Fruit fly (Drosophila melanogaster) whole organism, prepupa: ENCODE results near the gene CG31465.

ENCODE experiments used
- Blimp-1 ChIP-seq: fragments of 200-800 bp; sonication (Bioruptor generic); optimal IDR thresholded peaks from 3 replicates; lab custom pipeline; 2017; ENCODE audit warnings: missing biosample characterization, missing genetic modification characterization, mild to moderate bottlenecking, moderate library complexity, missing genetic modification reagents
- CG10631 ChIP-seq: fragments of 200-800 bp; sonication (Bioruptor generic); optimal IDR thresholded peaks from 2 replicates; lab custom pipeline; 2016; ENCODE audit warnings: missing biosample characterization, missing genetic modification characterization
- CG10669 ChIP-seq: fragments of 200-800 bp; sonication (Bioruptor generic); optimal IDR thresholded peaks from 3 replicates; lab custom pipeline; 2018; ENCODE audit warnings: missing biosample characterization, mild to moderate bottlenecking, missing genetic modification characterization, moderate library complexity
- CG11294 ChIP-seq: fragments of 200-800 bp; sonication (Bioruptor generic); IDR thresholded peaks from 2 replicates; pipeline ENCODE4 v1.3.6; 2022; ENCODE audit warnings: missing biosample characterization, missing genetic modification characterization
- CG11762 ChIP-seq: fragments of 200-800 bp; sonication (Bioruptor generic); optimal IDR thresholded peaks from 3 replicates; lab custom pipeline; 2016; ENCODE audit warnings: missing biosample characterization, missing genetic modification characterization; ENCODE audit not compliant: insufficient read depth
- CG11902 ChIP-seq: fragments of 200-800 bp; sonication (Bioruptor generic); optimal IDR thresholded peaks from 3 replicates; lab custom pipeline; 2016; ENCODE audit warnings: missing biosample characterization, missing genetic modification characterization
- CG15336 ChIP-seq: fragments of 200-800 bp; sonication (Bioruptor generic); IDR thresholded peaks from 2 replicates; pipeline ENCODE4 v1.3.6; 2022; ENCODE audit warnings: missing biosample characterization, missing genetic modification characterization
- CG1621 ChIP-seq: fragments of 200-800 bp; sonication (Bioruptor generic); optimal IDR thresholded peaks from 3 replicates; lab custom pipeline; 2018; ENCODE audit warnings: missing biosample characterization, mild to moderate bottlenecking, missing genetic modification characterization
- CG16779 ChIP-seq: fragments of 200-800 bp; sonication (Bioruptor generic); optimal IDR thresholded peaks from 3 replicates; lab custom pipeline; 2017; ENCODE audit warnings: missing biosample characterization, mild to moderate bottlenecking, missing genetic modification characterization
- CG31627 ChIP-seq: fragments of 200-800 bp; sonication (Bioruptor generic); optimal IDR thresholded peaks from 3 replicates; lab custom pipeline; 2016; ENCODE audit warnings: missing biosample characterization, missing genetic modification characterization
- CG34406 ChIP-seq: fragments of 200-800 bp; sonication (Bioruptor generic); optimal IDR thresholded peaks from 3 replicates; lab custom pipeline; 2016; ENCODE audit warnings: missing biosample characterization, missing genetic modification characterization
- CG4318 ChIP-seq: fragments of 200-800 bp; sonication (Bioruptor generic); optimal IDR thresholded peaks from 3 replicates; lab custom pipeline; 2017; ENCODE audit warnings: missing biosample characterization, mild to moderate bottlenecking, missing genetic modification characterization
- CG6276 ChIP-seq: fragments of 200-800 bp; sonication (Bioruptor generic); optimal IDR thresholded peaks from 2 replicates; lab custom pipeline; 2017; ENCODE audit warnings: missing biosample characterization, mild to moderate bottlenecking, missing genetic modification characterization
- CG6792 ChIP-seq: fragments of 200-800 bp; sonication (Bioruptor generic); optimal IDR thresholded peaks from 3 replicates; lab custom pipeline; 2016; ENCODE audit warnings: missing biosample characterization, missing genetic modification characterization
- CG6808 ChIP-seq: fragments of 200-800 bp; sonication (Bioruptor generic); optimal IDR thresholded peaks from 3 replicates; lab custom pipeline; 2017; ENCODE audit warnings: missing biosample characterization, missing genetic modification characterization, mild to moderate bottlenecking, moderate library complexity, missing genetic modification reagents
- CG6854 ChIP-seq: fragments of 200-800 bp; sonication (Bioruptor generic); optimal IDR thresholded peaks from 2 replicates; lab custom pipeline; 2017; ENCODE audit warnings: missing biosample characterization, mild to moderate bottlenecking, missing genetic modification characterization
- CG7368 ChIP-seq: fragments of 200-800 bp; sonication (Bioruptor generic); optimal IDR thresholded peaks from 3 replicates; lab custom pipeline; 2016; ENCODE audit warnings: missing biosample characterization, missing genetic modification characterization
- CG8119 ChIP-seq: fragments of 200-800 bp; sonication (Bioruptor generic); IDR thresholded peaks from 3 replicates; pipeline ENCODE4 v1.3.6; 2022; ENCODE audit warnings: missing biosample characterization, missing genetic modification characterization
- CG8319 ChIP-seq: fragments of 200-800 bp; sonication (Bioruptor generic); optimal IDR thresholded peaks from 3 replicates; lab custom pipeline; 2016; ENCODE audit warnings: missing biosample characterization, missing genetic modification characterization
- CG8632 ChIP-seq: fragments of 200-800 bp; sonication (Bioruptor generic); optimal IDR thresholded peaks from 3 replicates; lab custom pipeline; 2016; ENCODE audit warnings: missing biosample characterization, missing genetic modification characterization
- CG9139 ChIP-seq: fragments of 200-800 bp; sonication (Bioruptor generic); optimal IDR thresholded peaks from 3 replicates; lab custom pipeline; 2017; ENCODE audit warnings: missing biosample characterization, mild to moderate bottlenecking, missing genetic modification characterization
- Eip75B ChIP-seq: fragments of 200-800 bp; sonication (Bioruptor generic); optimal IDR thresholded peaks from 3 replicates; lab custom pipeline; 2016; ENCODE audit warnings: missing biosample characterization, missing genetic modification characterization
- Eip78C ChIP-seq: fragments of 200-800 bp; sonication (Bioruptor generic); peaks from one replicate; lab custom pipeline; 2016; ENCODE audit warnings: missing biosample characterization, missing genetic modification characterization
- Eip93F ChIP-seq: fragments of 200-800 bp; sonication (Bioruptor generic); optimal IDR thresholded peaks from 2 replicates; lab custom pipeline; 2016; ENCODE audit warnings: missing biosample characterization, mild to moderate bottlenecking, missing genetic modification characterization
- Ets21C ChIP-seq: fragments of 200-800 bp; sonication (Bioruptor generic); optimal IDR thresholded peaks from 3 replicates; lab custom pipeline; 2016; ENCODE audit warnings: missing biosample characterization, missing genetic modification characterization
- Ets96B ChIP-seq: fragments of 200-800 bp; optimal IDR thresholded peaks from 2 replicates; lab custom pipeline; 2019; ENCODE audit warnings: missing biosample characterization, mild to moderate bottlenecking, missing genetic modification characterization, moderate library complexity
- Hr38 ChIP-seq: sonication (Bioruptor generic); optimal IDR thresholded peaks from 2 replicates; lab custom pipeline; 2016; ENCODE audit warnings: missing biosample characterization, missing genetic modification characterization
- Hr39 ChIP-seq: fragments of 200-800 bp; sonication (Bioruptor generic); optimal IDR thresholded peaks from 2 replicates; lab custom pipeline; 2016; ENCODE audit warnings: missing biosample characterization, missing genetic modification characterization
- Hr4 ChIP-seq: fragments of 200-800 bp; sonication (Bioruptor generic); optimal IDR thresholded peaks from 3 replicates; lab custom pipeline; 2016; ENCODE audit warnings: missing biosample characterization, missing genetic modification characterization
- Lpt ChIP-seq: fragments of 200-800 bp; sonication (Bioruptor generic); optimal IDR thresholded peaks from 3 replicates; lab custom pipeline; 2016; ENCODE audit warnings: missing biosample characterization, missing genetic modification characterization
- Met ChIP-seq: fragments of 200-800 bp; sonication (Bioruptor generic); optimal IDR thresholded peaks from 3 replicates; lab custom pipeline; 2016; ENCODE audit warnings: missing biosample characterization, missing genetic modification characterization
- Smox ChIP-seq: fragments of 200-800 bp; sonication (Bioruptor generic); optimal IDR thresholded peaks from 3 replicates; lab custom pipeline; 2016; ENCODE audit warnings: missing biosample characterization, missing genetic modification characterization
- Sox14 ChIP-seq: fragments of 200-800 bp; sonication (Bioruptor generic); optimal IDR thresholded peaks from 3 replicates; lab custom pipeline; 2016; ENCODE audit warnings: missing biosample characterization, missing genetic modification characterization
- Sox15 ChIP-seq: fragments of 200-800 bp; sonication (Bioruptor generic); optimal IDR thresholded peaks from 3 replicates; lab custom pipeline; 2016; ENCODE audit warnings: missing biosample characterization, missing genetic modification characterization
- achi ChIP-seq: fragments of 200-800 bp; sonication (Bioruptor generic); optimal IDR thresholded peaks from 3 replicates; lab custom pipeline; 2016; ENCODE audit warnings: missing biosample characterization, missing genetic modification characterization
- acj6 ChIP-seq: fragments of 200-800 bp; sonication (Bioruptor generic); optimal IDR thresholded peaks from 3 replicates; lab custom pipeline; 2016; ENCODE audit warnings: missing biosample characterization, missing genetic modification characterization
- cyc ChIP-seq: fragments of 200-800 bp; sonication (Bioruptor generic); optimal IDR thresholded peaks from 3 replicates; lab custom pipeline; 2016; ENCODE audit warnings: missing biosample characterization, missing genetic modification characterization
- dsx ChIP-seq: fragments of 200-800 bp; optimal IDR thresholded peaks from 3 replicates; lab custom pipeline; 2019; ENCODE audit warnings: missing biosample characterization, mild to moderate bottlenecking, missing genetic modification characterization, moderate library complexity; ENCODE audit not compliant: poor library complexity, severe bottlenecking
- esn ChIP-seq: fragments of 200-800 bp; sonication (Bioruptor generic); optimal IDR thresholded peaks from 2 replicates; lab custom pipeline; 2016; ENCODE audit warnings: missing biosample characterization, mild to moderate bottlenecking, missing genetic modification characterization, moderate library complexity
- fkh ChIP-seq: fragments of 200-800 bp; sonication (Bioruptor generic); optimal IDR thresholded peaks from 3 replicates; lab custom pipeline; 2017; ENCODE audit warnings: missing biosample characterization, mild to moderate bottlenecking, missing genetic modification characterization, moderate library complexity
- lz ChIP-seq: fragments of 200-800 bp; sonication (Bioruptor generic); optimal IDR thresholded peaks from 3 replicates; lab custom pipeline; 2016; ENCODE audit warnings: missing biosample characterization, missing genetic modification characterization
- net ChIP-seq: fragments of 200-800 bp; sonication (Bioruptor generic); optimal IDR thresholded peaks from 3 replicates; lab custom pipeline; 2016; ENCODE audit warnings: missing biosample characterization, missing genetic modification characterization
- spab ChIP-seq: fragments of 200-800 bp; sonication (Bioruptor generic); optimal IDR thresholded peaks from 2 replicates; lab custom pipeline; 2017; ENCODE audit warnings: missing biosample characterization, mild to moderate bottlenecking, missing genetic modification characterization, missing genetic modification reagents
- ss ChIP-seq, 2 experiments: fragments of 200-800 bp; sonication (Bioruptor generic); optimal IDR thresholded peaks; 2 replicates in 1 of 2; 3 replicates in 1 of 2; lab custom pipeline; 2017 to 2018; ENCODE audit warnings: mild to moderate bottlenecking in 2 of 2, missing biosample characterization in 2 of 2, missing genetic modification characterization in 2 of 2, moderate library complexity in 1 of 2
- topi ChIP-seq: fragments of 200-800 bp; sonication (Bioruptor generic); optimal IDR thresholded peaks from 3 replicates; lab custom pipeline; 2016; ENCODE audit warnings: missing biosample characterization, missing genetic modification characterization
- vri ChIP-seq: fragments of 200-800 bp; sonication (Bioruptor generic); optimal IDR thresholded peaks from 3 replicates; lab custom pipeline; 2016; ENCODE audit warnings: missing biosample characterization, mild to moderate bottlenecking, missing genetic modification characterization

The CG31465 gene

DNA sequence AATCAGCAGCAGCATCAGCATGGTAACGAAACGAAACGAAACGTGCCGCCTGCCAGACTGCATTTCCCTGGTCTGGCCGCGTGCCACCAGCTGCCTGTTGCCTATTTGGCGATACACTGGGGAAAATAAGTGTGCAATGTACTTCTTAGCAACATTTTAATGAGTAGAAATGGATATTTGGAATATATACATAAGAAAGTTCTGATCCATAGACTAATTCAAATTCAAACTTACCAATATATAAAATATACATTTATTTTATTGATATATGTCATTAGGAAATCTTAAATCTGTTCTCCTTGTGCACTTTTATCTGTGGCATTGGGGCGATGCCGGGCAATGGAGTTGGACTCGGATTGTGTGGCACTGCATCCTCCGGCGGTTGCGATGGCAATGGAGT lies 13.3 kb downstream of the CG31465 start (continued):
- TF ChIP-seq fkh (GFP tag; lab: Kevin White, UChicago), result no peak
- TF ChIP-seq Sox14 (GFP tag; lab: Kevin White, UChicago), result peak; percentile 57
- TF ChIP-seq esn (GFP tag; lab: Kevin White, UChicago), result peak; percentile 14
- TF ChIP-seq Blimp-1, result no peak
- peak; percentile 87 for TF ChIP-seq CG6276 (GFP tag; lab: Kevin White, UChicago)
- TF ChIP-seq dsx (GFP tag; lab: Kevin White, UChicago), result peak; percentile 86
- peak; percentile 91 for TF ChIP-seq Eip78C (GFP tag; lab: Kevin White, UChicago)
- peak; percentile 12 for TF ChIP-seq topi
- no peak for TF ChIP-seq CG6854 (GFP tag; lab: Kevin White, UChicago)
- TF ChIP-seq Eip93F (GFP tag; lab: Kevin White, UChicago), result no peak
- TF ChIP-seq CG6808 (GFP tag; lab: Kevin White, UChicago), result peak; percentile 78
- peak; percentile 86 for TF ChIP-seq Lpt
- TF ChIP-seq Eip75B (GFP tag; lab: Kevin White, UChicago), result peak; percentile 47
- TF ChIP-seq CG11762, result peak; percentile 71
- TF ChIP-seq CG10669 (GFP tag; lab: Kevin White, UChicago), result peak; percentile 69
- TF ChIP-seq Hr38 (GFP tag; lab: Kevin White, UChicago), result no peak
- no peak for TF ChIP-seq Hr39 (GFP tag; lab: Kevin White, UChicago)
- peak; percentile 94 for TF ChIP-seq CG8119
- no peak for TF ChIP-seq CG31627 (GFP tag; lab: Kevin White, UChicago)
- TF ChIP-seq acj6 (GFP tag; lab: Kevin White, UChicago), result peak; percentile 70
- peak; percentile 23 for TF ChIP-seq Met (GFP tag; lab: Kevin White, UChicago)
- no peak for TF ChIP-seq cyc
- TF ChIP-seq CG34406 (GFP tag; lab: Kevin White, UChicago), result peak; percentile 51
- TF ChIP-seq CG11294 (GFP tag; lab: Robert Waterston, UW), result peak; percentile 65
- TF ChIP-seq CG6792 (GFP tag; lab: Kevin White, UChicago), result peak; percentile 45
- peak; percentile 90 for TF ChIP-seq Hr4
- peak; percentile 48 for TF ChIP-seq CG8319 (GFP tag; lab: Kevin White, UChicago)
- peak; percentile 73 for TF ChIP-seq CG1621 (tag; lab: Kevin White, UChicago)

DNA sequence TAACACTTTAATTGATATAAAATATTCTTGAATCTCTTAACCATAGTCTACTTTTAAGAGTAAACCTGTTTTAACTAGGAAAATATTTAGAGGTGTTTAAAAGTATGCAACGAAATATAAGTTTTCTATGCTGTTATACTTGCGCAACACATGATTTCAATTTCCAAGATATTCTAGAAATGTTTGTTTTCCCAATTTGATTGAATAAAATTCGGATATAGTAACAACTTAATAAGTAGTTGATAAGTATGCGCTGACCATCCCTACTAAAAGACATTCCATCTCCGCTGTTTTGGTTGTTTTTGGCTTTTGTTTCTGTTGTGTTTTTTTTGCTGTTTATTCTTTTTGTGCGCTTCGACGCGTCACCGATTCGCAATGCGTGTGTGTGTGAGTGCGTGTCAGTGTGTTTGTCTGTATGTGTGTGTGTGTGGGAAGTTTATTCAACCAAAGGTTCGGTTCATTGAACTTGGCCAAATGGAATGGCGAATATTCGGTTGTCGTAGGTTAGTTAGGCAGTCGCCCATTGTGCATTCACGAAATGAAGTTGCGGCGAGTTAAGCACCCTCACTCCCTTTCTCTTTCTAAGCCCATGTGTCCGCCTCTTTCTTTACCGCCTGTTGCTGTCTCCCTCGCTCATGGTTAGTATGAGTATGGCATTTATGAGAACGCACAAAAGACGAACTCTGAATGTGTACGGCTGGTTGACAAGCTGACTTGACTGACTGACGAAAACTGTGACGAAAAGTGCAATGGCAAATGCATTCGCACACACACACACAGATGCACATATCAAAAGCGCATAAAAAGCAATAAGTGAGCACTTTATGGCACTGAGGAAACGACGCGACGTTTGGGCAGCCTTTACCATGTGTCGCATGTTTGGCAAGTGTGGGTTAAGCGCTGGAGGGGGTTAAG lies 15.6 kb downstream of the CG31465 start:
- TF ChIP-seq CG9139 (GFP tag; lab: Kevin White, UChicago) (peak; percentile 0), achi (GFP tag; lab: Kevin White, UChicago) (peak; percentile 19), Hr4 (no peak), CG6792 (GFP tag; lab: Kevin White, UChicago) (no peak), CG6276 (GFP tag; lab: Kevin White, UChicago) (peak; percentile 36), CG7368 (GFP tag; lab: Kevin White, UChicago) (peak; percentile 8), ss (GFP tag; optimal IDR thresholded peaks at IDR 0.05; lab: Kevin White, UChicago) (peak in 1 of 2 experiments; percentile 33), CG11902 (GFP tag; lab: Kevin White, UChicago) (peak; percentile 12), Smox (GFP tag; lab: Kevin White, UChicago) (peak; percentile 36), Sox15 (GFP tag; lab: Kevin White, UChicago) (no peak), CG8119 (no peak), CG6854 (GFP tag; lab: Kevin White, UChicago) (peak; percentile 78), lz (peak; percentile 54), vri (peak; percentile 15), acj6 (GFP tag; lab: Kevin White, UChicago) (peak; percentile 21), CG34406 (GFP tag; lab: Kevin White, UChicago) (peak; percentile 21), Sox14 (GFP tag; lab: Kevin White, UChicago) (peak; percentile 6), CG8632 (GFP tag; lab: Kevin White, UChicago) (peak; percentile 17), CG11294 (GFP tag; lab: Robert Waterston, UW) (no peak), Hr38 (GFP tag; lab: Kevin White, UChicago) (no peak), Hr39 (GFP tag; lab: Kevin White, UChicago) (peak; percentile 47), Ets21C (GFP tag; lab: Kevin White, UChicago) (no peak), Lpt (peak; percentile 4), CG4318 (GFP tag; lab: Kevin White, UChicago) (no peak), CG15336 (GFP tag; lab: Robert Waterston, UW) (no peak), CG10631 (GFP tag; lab: Kevin White, UChicago) (peak; percentile 53), spab (GFP tag; lab: Kevin White, UChicago) (no peak), Ets96B (tag; lab: Kevin White, UChicago) (peak; percentile 2), CG31627 (GFP tag; lab: Kevin White, UChicago) (peak; percentile 12), esn (GFP tag; lab: Kevin White, UChicago) (peak; percentile 72), CG16779 (peak; percentile 3), net (no peak), Eip93F (GFP tag; lab: Kevin White, UChicago) (peak; percentile 1)
